Worm (Caenorhabditis elegans) whole organism, midembryonic: Measurements from ENCODE around the gene K05F1.8.
A peak's percentile ranks its signal among the peaks of the same experiment; 100 is the strongest.

Source experiments
- flt-1 ChIP-seq: fragments of 200-800 bp; sonication (Bioruptor generic); IDR thresholded peaks from 2 replicates; pipeline ENCODE4 v1.3.6; 2022; ENCODE audit warnings: missing genetic modification characterization, missing compliant biosample characterization
- med-1 ChIP-seq: sonication (generic microtip); optimal IDR thresholded peaks from 2 replicates; lab custom pipeline; 2017; ENCODE audit warnings: missing genetic modification characterization, mild to moderate bottlenecking, missing compliant biosample characterization, antibody characterized with exemption, missing genetic modification reagents; ENCODE audit not compliant: insufficient read depth
- ztf-23 ChIP-seq: fragments of 200-800 bp; sonication (Bioruptor generic); IDR thresholded peaks from 2 replicates; pipeline ENCODE4 v1.3.6; 2022; ENCODE audit warnings: missing genetic modification reagents, missing genetic modification characterization, missing compliant biosample characterization

- TF ChIP-seq med-1 (GFP tag; lab: Kevin White, UChicago): no peak
- peak; percentile 79; the same call in 1 of the 2 replicates for TF ChIP-seq ztf-23
- TF ChIP-seq flt-1: no peak
Observed at ce11 chrII:5836153-5836719, 36.8 kb upstream of the K05F1.8 start, which contains the start of gene fzo-1.
